Worm (Caenorhabditis elegans) whole organism, mixed stage, embryonic: ENCODE results near the gene hlh-34.

Experiments
- M03D4.4 ChIP-seq: sonication (generic microtip); optimal IDR thresholded peaks from 2 replicates; lab custom pipeline; 2017; ENCODE audit warnings: mild to moderate bottlenecking, missing genetic modification characterization, missing compliant biosample characterization
- bed-3 ChIP-seq: fragments of 200-800 bp; sonication (Bioruptor generic); optimal IDR thresholded peaks from 3 replicates; lab custom pipeline; 2018; ENCODE audit warnings: mild to moderate bottlenecking, missing genetic modification characterization, moderate library complexity, missing compliant biosample characterization
- ceh-39 ChIP-seq: fragments of 150-350 bp; optimal IDR thresholded peaks from 2 replicates; lab custom pipeline; 2014; ENCODE audit warnings: missing biosample characterization, missing genetic modification characterization
- ceh-43 ChIP-seq: fragments of 200-800 bp; sonication (Bioruptor generic); optimal IDR thresholded peaks from 2 replicates; lab custom pipeline; 2018; ENCODE audit warnings: mild to moderate bottlenecking, missing genetic modification characterization, moderate library complexity, missing compliant biosample characterization
- ceh-83 ChIP-seq: fragments of 200-800 bp; sonication (Bioruptor generic); optimal IDR thresholded peaks from 2 replicates; lab custom pipeline; 2018; ENCODE audit warnings: mild to moderate bottlenecking, missing genetic modification characterization, missing compliant biosample characterization
- ces-1 ChIP-seq: fragments of 150-350 bp; optimal IDR thresholded peaks from 2 replicates; lab custom pipeline; 2014; ENCODE audit warnings: missing biosample characterization, missing genetic modification reagents, missing genetic modification characterization
- cnd-1 ChIP-seq: fragments of 200-800 bp; sonication (Bioruptor generic); optimal IDR thresholded peaks from 2 replicates; lab custom pipeline; 2018; ENCODE audit warnings: mild to moderate bottlenecking, missing genetic modification characterization, missing compliant biosample characterization
- drap-1 ChIP-seq: fragments of 200-800 bp; sonication (Bioruptor generic); optimal IDR thresholded peaks from 3 replicates; lab custom pipeline; 2018; ENCODE audit warnings: mild to moderate bottlenecking, missing genetic modification characterization, missing compliant biosample characterization
- elt-1 ChIP-seq: sonication (generic microtip); optimal IDR thresholded peaks from 2 replicates; lab custom pipeline; 2017; ENCODE audit warnings: missing genetic modification characterization, mild to moderate bottlenecking, missing compliant biosample characterization, antibody characterized with exemption, moderate library complexity, borderline replicate concordance; ENCODE audit not compliant: insufficient read depth
- elt-3 ChIP-seq: fragments of 150-350 bp; optimal IDR thresholded peaks from 2 replicates; lab custom pipeline; 2014; ENCODE audit warnings: missing biosample characterization, missing genetic modification characterization
- flh-1 ChIP-seq: fragments of 200-800 bp; sonication (Bioruptor generic); optimal IDR thresholded peaks from 2 replicates; lab custom pipeline; 2018; ENCODE audit warnings: mild to moderate bottlenecking, missing genetic modification characterization, moderate library complexity, missing compliant biosample characterization
- ham-2 ChIP-seq: fragments of 200-800 bp; sonication (Bioruptor generic); optimal IDR thresholded peaks from 2 replicates; lab custom pipeline; 2018; ENCODE audit warnings: mild to moderate bottlenecking, missing genetic modification characterization, missing compliant biosample characterization
- hlh-1 ChIP-seq: fragments of 150-350 bp; optimal IDR thresholded peaks from 2 replicates; lab custom pipeline; 2014; ENCODE audit warnings: missing biosample characterization, missing genetic modification reagents, missing genetic modification characterization
- lin-32 ChIP-seq: fragments of 200-800 bp; sonication (Bioruptor generic); optimal IDR thresholded peaks from 2 replicates; lab custom pipeline; 2018; ENCODE audit warnings: mild to moderate bottlenecking, missing genetic modification characterization, missing compliant biosample characterization
- lsy-2 ChIP-seq: fragments of 150-350 bp; optimal IDR thresholded peaks from 2 replicates; lab custom pipeline; 2014; ENCODE audit warnings: missing biosample characterization, missing genetic modification characterization
- mep-1 ChIP-seq: fragments of 150-350 bp; optimal IDR thresholded peaks from 2 replicates; lab custom pipeline; 2017; ENCODE audit warnings: missing biosample characterization, missing genetic modification reagents, missing genetic modification characterization, inconsistent platforms
- mls-2 ChIP-seq: sonication (generic microtip); optimal IDR thresholded peaks from 2 replicates; lab custom pipeline; 2016; ENCODE audit warnings: mild to moderate bottlenecking, missing genetic modification characterization, moderate library complexity, missing compliant biosample characterization
- nhr-12 ChIP-seq: fragments of 150-350 bp; optimal IDR thresholded peaks from 2 replicates; lab custom pipeline; 2014; ENCODE audit warnings: missing biosample characterization, missing genetic modification characterization
- nhr-2 ChIP-seq: fragments of 150-350 bp; optimal IDR thresholded peaks from 2 replicates; lab custom pipeline; 2014; ENCODE audit warnings: missing biosample characterization, missing genetic modification characterization
- nhr-237 ChIP-seq: fragments of 150-350 bp; optimal IDR thresholded peaks from 2 replicates; lab custom pipeline; 2014; ENCODE audit warnings: missing biosample characterization, missing genetic modification characterization
- nhr-28 ChIP-seq: fragments of 150-350 bp; optimal IDR thresholded peaks from 2 replicates; lab custom pipeline; 2014; ENCODE audit warnings: missing biosample characterization, missing genetic modification characterization
- nhr-76 ChIP-seq: sonication (generic microtip); optimal IDR thresholded peaks from 2 replicates; lab custom pipeline; 2017; ENCODE audit warnings: missing biosample characterization, missing genetic modification characterization
- pha-4 ChIP-seq: fragments of 150-350 bp; optimal IDR thresholded peaks from 2 replicates; lab custom pipeline; 2018; ENCODE audit warnings: missing biosample characterization, missing genetic modification reagents, missing genetic modification characterization
- snpc-4 ChIP-seq: fragments of 150-350 bp; optimal IDR thresholded peaks from 2 replicates; lab custom pipeline; 2014; ENCODE audit warnings: missing biosample characterization, missing genetic modification characterization
- sptf-1 ChIP-seq: sonication (generic microtip); optimal IDR thresholded peaks from 2 replicates; lab custom pipeline; 2017; ENCODE audit warnings: mild to moderate bottlenecking, missing genetic modification characterization, moderate library complexity, missing compliant biosample characterization
- unc-120 ChIP-seq: sonication (generic microtip); optimal IDR thresholded peaks from 2 replicates; lab custom pipeline; 2017; ENCODE audit warnings: missing genetic modification characterization, missing compliant biosample characterization; ENCODE audit not compliant: poor library complexity, severe bottlenecking
- unc-39 ChIP-seq: fragments of 150-350 bp; optimal IDR thresholded peaks from 2 replicates; lab custom pipeline; 2014; ENCODE audit warnings: missing biosample characterization, missing genetic modification characterization
- unc-62 ChIP-seq: fragments of 150-350 bp; optimal IDR thresholded peaks from 2 replicates; lab custom pipeline; 2014; ENCODE audit warnings: missing biosample characterization, missing genetic modification reagents, missing genetic modification characterization
- zip-8 ChIP-seq: fragments of 150-350 bp; optimal IDR thresholded peaks from 2 replicates; lab custom pipeline; 2014; ENCODE audit warnings: missing biosample characterization, missing genetic modification characterization
- ztf-11 ChIP-seq: fragments of 150-350 bp; optimal IDR thresholded peaks from 2 replicates; lab custom pipeline; 2014; ENCODE audit warnings: missing biosample characterization, missing genetic modification characterization

Gene hlh-34

DNA sequence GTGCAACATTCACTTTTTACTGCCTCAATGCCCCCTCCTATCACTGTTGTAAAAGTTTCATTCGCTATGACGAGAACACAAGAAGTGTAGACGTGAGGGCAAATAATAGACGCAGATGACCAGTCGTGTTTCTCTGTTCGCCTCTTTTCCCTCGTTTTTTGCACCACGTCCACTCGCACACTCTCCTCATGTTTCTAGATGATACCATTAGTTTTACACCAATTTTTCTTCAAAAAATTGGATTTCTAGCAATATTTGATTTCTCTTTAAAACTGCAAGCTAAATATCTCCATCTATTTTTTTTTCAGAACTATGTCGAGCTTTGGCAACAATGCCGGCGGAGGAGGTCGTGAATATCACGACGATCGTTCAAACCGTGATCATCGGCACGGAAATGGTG lies 42.1 kb downstream of the hlh-34 start, which contains the start of gene rde-12:
Gene rde-12 (plus strand): TSS at position 301 of the 400 bp plus-strand sequence.
- TF ChIP-seq hlh-1 (tag; lab: Kevin White, UChicago) (peak; percentile 33), M03D4.4 (tag; lab: Kevin White, UChicago) (no peak), nhr-76 (tag; lab: Kevin White, UChicago) (no peak), nhr-2 (peak; percentile 26)

DNA sequence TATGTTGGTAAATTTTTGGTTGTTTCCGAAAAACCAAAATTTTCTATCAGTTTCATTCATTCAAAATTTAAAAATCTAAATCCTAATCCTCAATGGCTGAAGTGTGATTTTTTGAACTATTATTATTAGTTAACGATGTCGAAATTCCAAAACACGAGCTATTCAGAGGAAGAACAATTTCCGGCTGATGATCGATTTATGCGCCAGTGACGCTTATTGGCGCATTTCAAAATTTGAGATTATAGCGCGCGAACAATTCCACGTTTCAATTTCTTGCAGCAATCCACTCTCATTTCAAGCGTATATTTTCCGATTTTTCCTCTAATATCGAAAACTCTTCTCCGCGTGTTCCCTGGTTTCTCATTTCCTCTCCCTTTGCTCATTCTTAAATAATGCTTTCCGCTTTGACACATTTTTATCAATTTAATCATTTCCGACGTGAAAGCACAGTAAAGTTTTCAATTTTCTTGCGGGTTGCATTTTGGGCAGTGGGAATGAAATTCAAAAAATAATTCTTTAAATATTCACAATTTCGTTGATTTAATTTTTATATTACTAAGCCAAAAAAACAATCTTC lies 42.8 kb downstream of the hlh-34 start:
- TF ChIP-seq ztf-11 (tag; lab: Kevin White, UChicago) (no peak), mls-2 (tag; lab: Kevin White, UChicago) (no peak), mep-1 (peak; percentile 30)

DNA sequence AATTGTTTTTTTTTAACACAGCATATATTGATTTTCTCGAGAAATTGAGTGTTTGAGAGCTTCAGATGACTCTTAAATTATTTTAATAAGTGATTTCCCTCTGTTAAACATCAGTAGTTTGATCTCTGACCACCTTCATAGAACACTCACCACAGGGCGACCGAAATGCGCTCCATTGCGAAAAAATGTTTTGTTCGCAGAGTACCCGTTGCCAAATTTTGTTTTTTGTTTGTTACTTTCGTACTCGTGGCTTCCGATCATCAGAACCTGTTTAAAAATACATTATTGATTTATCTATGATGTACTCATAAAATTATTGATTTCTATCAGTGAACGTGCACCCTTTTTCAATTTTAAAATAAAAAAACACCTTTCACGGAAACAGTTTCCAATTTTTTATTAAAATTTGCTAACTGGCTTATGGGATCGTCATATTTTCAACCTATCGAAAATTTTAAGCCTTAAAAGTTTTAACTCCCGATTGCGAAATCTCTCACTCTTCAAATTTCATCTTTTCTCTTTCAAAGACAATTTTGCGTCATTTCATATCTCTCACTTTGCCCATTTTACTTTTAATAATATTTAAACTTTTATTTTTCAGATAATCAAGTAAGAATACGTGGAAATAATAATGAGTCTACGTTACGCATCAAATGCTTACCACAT lies 46.4 kb downstream of the hlh-34 start, which contains the start of gene letm-1:
Gene letm-1 (plus strand): TSS at position 598 of the 666 bp plus-strand sequence.
- peak; percentile 4 for TF ChIP-seq mep-1
- TF ChIP-seq pha-4 (tag; lab: Kevin White, UChicago) = no peak
- no peak for TF ChIP-seq drap-1 (GFP tag; lab: Kevin White, UChicago)
- no peak for TF ChIP-seq ham-2

DNA sequence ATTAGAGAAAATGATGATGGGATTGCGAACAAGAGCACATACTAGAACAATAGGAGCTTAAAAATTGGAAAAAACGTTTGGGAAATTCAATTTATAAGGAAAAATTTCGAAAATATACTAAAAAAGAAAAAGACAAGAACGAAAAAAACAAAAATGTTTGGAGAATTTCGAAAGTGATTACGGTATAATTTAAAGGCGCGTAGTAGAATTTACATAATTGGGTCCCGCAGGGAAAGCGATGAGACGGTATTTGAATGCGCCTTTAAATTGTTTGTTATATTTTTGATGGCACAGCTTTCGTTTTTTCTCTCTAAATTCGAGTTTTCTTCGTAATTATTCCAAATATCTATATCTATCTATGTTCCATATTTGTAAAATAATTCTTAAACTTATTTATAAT lies 47.1 kb downstream of the hlh-34 start:
- TF ChIP-seq pha-4 (tag; lab: Kevin White, UChicago) (no peak), ztf-11 (tag; lab: Kevin White, UChicago) (no peak), flh-1 (GFP tag; lab: Kevin White, UChicago) (no peak), mls-2 (tag; lab: Kevin White, UChicago) (no peak), unc-120 (tag; lab: Kevin White, UChicago) (no peak), unc-62 (GFP tag; lab: Kevin White, UChicago) (no peak), elt-1 (tag; lab: Kevin White, UChicago) (no peak), lin-32 (GFP tag; lab: Kevin White, UChicago) (no peak), nhr-28 (tag; lab: Kevin White, UChicago) (no peak), unc-39 (tag; lab: Kevin White, UChicago) (no peak), snpc-4 (tag; lab: Kevin White, UChicago) (no peak), ceh-43 (no peak), ceh-83 (GFP tag; lab: Kevin White, UChicago) (no peak), nhr-12 (no peak), sptf-1 (tag; lab: Kevin White, UChicago) (no peak)
- TF ChIP-seq, all 35 proteins: peak for 0

DNA sequence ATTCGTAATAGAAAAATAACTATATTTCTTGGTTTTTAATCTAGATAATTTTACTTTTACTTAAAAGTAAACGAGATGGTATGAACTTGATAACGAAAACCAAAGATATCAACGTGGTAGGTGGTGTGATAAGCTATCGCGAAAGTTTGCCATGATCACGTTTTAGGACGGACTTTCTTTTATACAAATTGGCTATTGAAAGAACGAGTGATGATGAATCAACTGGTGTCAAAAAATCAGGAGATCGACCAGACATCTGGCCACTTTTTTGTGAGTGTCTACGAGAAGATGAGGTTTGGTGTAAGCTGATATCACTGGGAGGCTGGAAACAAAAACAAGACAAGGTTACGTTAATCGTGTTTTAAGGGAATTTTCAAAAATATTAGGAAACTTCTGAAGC lies 48.0 kb downstream of the hlh-34 start:
- TF ChIP-seq lsy-2 (tag; lab: Kevin White, UChicago) (no peak), bed-3 (GFP tag; lab: Kevin White, UChicago) (no peak), ceh-39 (no peak), zip-8 (tag; lab: Kevin White, UChicago) (no peak), ceh-83 (GFP tag; lab: Kevin White, UChicago) (no peak), pha-4 (tag; lab: Kevin White, UChicago) (no peak), cnd-1 (no peak), unc-120 (tag; lab: Kevin White, UChicago) (no peak), nhr-12 (no peak), nhr-237 (tag; lab: Kevin White, UChicago) (no peak), ceh-43 (no peak), snpc-4 (tag; lab: Kevin White, UChicago) (no peak), ces-1 (no peak), elt-3 (tag; lab: Kevin White, UChicago) (no peak), hlh-1 (tag; lab: Kevin White, UChicago) (no peak), drap-1 (GFP tag; lab: Kevin White, UChicago) (no peak), ham-2 (no peak)
